Worm (Caenorhabditis elegans) whole organism, L4 larva: ENCODE results near the gene ZK1055.4.

ENCODE experiments used
- F10B5.3 ChIP-seq: sonication (generic microtip); optimal IDR thresholded peaks from 2 replicates; lab custom pipeline; 2016; ENCODE audit warnings: mild to moderate bottlenecking, missing genetic modification characterization, missing compliant biosample characterization
- F26F4.8 ChIP-seq: fragments of 200-800 bp; sonication (Bioruptor generic); conservative IDR thresholded peaks from 2 replicates; pipeline ENCODE4 v1.3.6; 2022; ENCODE audit warnings: missing genetic modification characterization, missing compliant biosample characterization
- F37D6.2 ChIP-seq: sonication (generic microtip); optimal IDR thresholded peaks from 2 replicates; lab custom pipeline; 2016; ENCODE audit warnings: mild to moderate bottlenecking, missing genetic modification characterization, missing compliant biosample characterization
- F49E8.2 ChIP-seq: sonication (generic microtip); optimal IDR thresholded peaks from 2 replicates; lab custom pipeline; 2016; ENCODE audit warnings: missing compliant biosample characterization, mild to moderate bottlenecking, missing genetic modification characterization, borderline replicate concordance
- T20F7.1 ChIP-seq: fragments of 200-800 bp; sonication (Bioruptor generic); optimal IDR thresholded peaks from 2 replicates; lab custom pipeline; 2018; ENCODE audit warnings: mild to moderate bottlenecking, missing genetic modification characterization, missing compliant biosample characterization
- Y105C5A.15 ChIP-seq: fragments of 200-800 bp; sonication (Bioruptor generic); IDR thresholded peaks from 2 replicates; pipeline ENCODE4 v1.3.6; 2022; ENCODE audit warnings: missing genetic modification characterization, missing compliant biosample characterization
- Y48G9A.11 ChIP-seq: fragments of 200-800 bp; sonication (Bioruptor generic); IDR thresholded peaks from 2 replicates; pipeline ENCODE4 v1.3.6; 2022; ENCODE audit warnings: missing genetic modification reagents, missing genetic modification characterization, missing compliant biosample characterization
- ZK337.2 ChIP-seq: fragments of 200-800 bp; sonication (Bioruptor generic); IDR thresholded peaks from 2 replicates; pipeline ENCODE4 v1.3.6; 2022; ENCODE audit warnings: missing genetic modification reagents, missing genetic modification characterization, missing compliant biosample characterization
- ceh-20 ChIP-seq: fragments of 200-800 bp; sonication (Bioruptor generic); IDR thresholded peaks from 2 replicates; pipeline ENCODE4 v1.3.6; 2022; ENCODE audit warnings: missing genetic modification reagents, missing genetic modification characterization, missing compliant biosample characterization
- ctbp-1 ChIP-seq: fragments of 200-800 bp; sonication (Bioruptor generic); IDR thresholded peaks from 2 replicates; pipeline ENCODE4 v1.3.6; 2022; ENCODE audit warnings: missing genetic modification reagents, missing genetic modification characterization, missing compliant biosample characterization
- daf-8 ChIP-seq: fragments of 200-800 bp; sonication (Bioruptor generic); IDR thresholded peaks from 2 replicates; pipeline ENCODE4 v1.3.6; 2022; ENCODE audit warnings: missing genetic modification characterization, missing compliant biosample characterization
- dmd-6 ChIP-seq: fragments of 200-800 bp; sonication (Bioruptor generic); IDR thresholded peaks from 2 replicates; pipeline ENCODE4 v1.3.6; 2022; ENCODE audit warnings: missing genetic modification reagents, missing genetic modification characterization, missing compliant biosample characterization
- dpl-1 ChIP-seq: fragments of 150-350 bp; optimal IDR thresholded peaks from 2 replicates; lab custom pipeline; 2014; ENCODE audit warnings: missing biosample characterization, missing genetic modification reagents, missing genetic modification characterization
- egl-27 ChIP-seq: sonication (generic microtip); optimal IDR thresholded peaks from 3 replicates; lab custom pipeline; 2017; ENCODE audit warnings: missing biosample characterization, missing genetic modification reagents, missing genetic modification characterization
- fos-1 ChIP-seq: fragments of 150-350 bp; optimal IDR thresholded peaks from 2 replicates; lab custom pipeline; 2014; ENCODE audit warnings: missing biosample characterization, missing genetic modification characterization
- hif-1 ChIP-seq, 2 experiments: sonication (generic microtip); optimal IDR thresholded peaks; 2 replicates each; lab custom pipeline; 2016 to 2017; ENCODE audit warnings: missing compliant biosample characterization in 2 of 2, missing genetic modification characterization in 2 of 2, missing genetic modification reagents in 2 of 2, missing genotype in 2 of 2, mild to moderate bottlenecking in 1 of 2
- hmg-1.1 ChIP-seq: fragments of 200-800 bp; sonication (Bioruptor generic); IDR thresholded peaks from 2 replicates; pipeline ENCODE4 v1.3.6; 2022; ENCODE audit warnings: missing genetic modification reagents, missing genetic modification characterization, missing compliant biosample characterization
- lin-1 ChIP-seq: fragments of 200-800 bp; sonication (Bioruptor generic); IDR thresholded peaks from 2 replicates; pipeline ENCODE4 v1.3.6; 2022; ENCODE audit warnings: missing genetic modification reagents, missing genetic modification characterization, missing compliant biosample characterization
- lin-13 ChIP-seq: fragments of 150-350 bp; optimal IDR thresholded peaks from 2 replicates; lab custom pipeline; 2014; ENCODE audit warnings: missing biosample characterization, missing genetic modification reagents, missing genetic modification characterization
- lin-29 ChIP-seq: fragments of 200-800 bp; sonication (Bioruptor generic); IDR thresholded peaks from 2 replicates; pipeline ENCODE4 v1.3.6; 2022; ENCODE audit warnings: missing genetic modification reagents, missing genetic modification characterization, missing compliant biosample characterization
- lin-38 ChIP-seq: fragments of 200-800 bp; sonication (Bioruptor generic); IDR thresholded peaks from 2 replicates; pipeline ENCODE4 v1.3.6; 2022; ENCODE audit warnings: missing genetic modification reagents, missing genetic modification characterization, missing compliant biosample characterization
- lsy-2 ChIP-seq, 2 experiments: fragments of 150-350 bp in 1 of 2; sonication (generic microtip) in 1 of 2; optimal IDR thresholded peaks; 2 replicates each; lab custom pipeline; 2014 to 2017; ENCODE audit warnings: missing biosample characterization in 2 of 2, missing genetic modification characterization in 2 of 2
- mdt-29 ChIP-seq: fragments of 200-800 bp; sonication (Bioruptor generic); IDR thresholded peaks from 2 replicates; pipeline ENCODE4 v1.3.6; 2022; ENCODE audit warnings: missing genetic modification reagents, missing genetic modification characterization, missing compliant biosample characterization
- nhr-102 ChIP-seq: sonication (generic microtip); optimal IDR thresholded peaks from 2 replicates; lab custom pipeline; 2016; ENCODE audit warnings: mild to moderate bottlenecking, missing genetic modification characterization, moderate library complexity, missing compliant biosample characterization
- nhr-237 ChIP-seq: sonication (generic microtip); optimal IDR thresholded peaks from 2 replicates; lab custom pipeline; 2017; ENCODE audit warnings: missing biosample characterization, missing genetic modification characterization
- nhr-28 ChIP-seq: fragments of 150-350 bp; optimal IDR thresholded peaks from 2 replicates; lab custom pipeline; 2014; ENCODE audit warnings: missing biosample characterization, missing genetic modification characterization
- nhr-42 ChIP-seq: fragments of 200-800 bp; sonication (Bioruptor generic); IDR thresholded peaks from 2 replicates; pipeline ENCODE4 v1.3.6; 2022; ENCODE audit warnings: missing genetic modification characterization, missing compliant biosample characterization
- nhr-6 ChIP-seq: fragments of 150-350 bp; optimal IDR thresholded peaks from 2 replicates; lab custom pipeline; 2014; ENCODE audit warnings: missing biosample characterization, missing genetic modification characterization
- nhr-77 ChIP-seq: fragments of 150-350 bp; optimal IDR thresholded peaks from 2 replicates; lab custom pipeline; 2014; ENCODE audit warnings: missing biosample characterization, missing genetic modification characterization
- rbr-2 ChIP-seq: sonication (generic microtip); optimal IDR thresholded peaks from 2 replicates; lab custom pipeline; 2016; ENCODE audit warnings: missing genotype, missing genetic modification characterization, missing compliant biosample characterization
- saeg-2 ChIP-seq: fragments of 200-800 bp; sonication (Bioruptor generic); IDR thresholded peaks from 2 replicates; pipeline ENCODE4 v1.3.6; 2022; ENCODE audit warnings: missing genetic modification reagents, missing genetic modification characterization, missing compliant biosample characterization
- snpc-1.2 ChIP-seq: fragments of 200-800 bp; sonication (Bioruptor generic); IDR thresholded peaks from 2 replicates; pipeline ENCODE4 v1.3.6; 2022; ENCODE audit warnings: missing genetic modification reagents, missing genetic modification characterization, missing compliant biosample characterization
- spr-1 ChIP-seq: sonication (generic microtip); optimal IDR thresholded peaks from 2 replicates; lab custom pipeline; 2016; ENCODE audit warnings: mild to moderate bottlenecking, missing genetic modification characterization, missing compliant biosample characterization
- tra-1 ChIP-seq: fragments of 200-800 bp; sonication (Bioruptor generic); IDR thresholded peaks from 2 replicates; pipeline ENCODE4 v1.3.6; 2022; ENCODE audit warnings: missing genetic modification reagents, missing genetic modification characterization, missing compliant biosample characterization
- unc-130 ChIP-seq: sonication (generic microtip); optimal IDR thresholded peaks from 2 replicates; lab custom pipeline; 2016; ENCODE audit warnings: missing genetic modification reagents, missing genetic modification characterization, missing compliant biosample characterization
- zip-2 ChIP-seq: fragments of 150-350 bp; optimal IDR thresholded peaks from 2 replicates; lab custom pipeline; 2014; ENCODE audit warnings: missing biosample characterization, missing genetic modification characterization
- ztf-11 ChIP-seq: fragments of 150-350 bp; optimal IDR thresholded peaks from 2 replicates; lab custom pipeline; 2014; ENCODE audit warnings: missing biosample characterization, missing genetic modification characterization

Gene ZK1055.4

ce11 chrV:6579992-6580391 is 1.9 kb upstream of the ZK1055.4 start, which contains the start of gene EGAP9.3 (continued):
- TF ChIP-seq fos-1 (tag; lab: Kevin White, UChicago): no peak
- no peak for TF ChIP-seq tra-1 (GFP tag; lab: Robert Waterston, UW)
- TF ChIP-seq nhr-28 (tag; lab: Kevin White, UChicago): peak; percentile 69
- TF ChIP-seq lin-29 (GFP tag; lab: Robert Waterston, UW): no peak
- TF ChIP-seq rbr-2 (tag; lab: Kevin White, UChicago): no peak
- TF ChIP-seq ctbp-1: no peak
- TF ChIP-seq, all 104 proteins: peak for 3

- TF ChIP-seq F26F4.8 (no peak), ceh-20 (GFP tag; lab: Robert Waterston, UW) (no peak), nhr-237 (tag; lab: Kevin White, UChicago) (no peak), dmd-6 (no peak), hif-1 (tag; optimal IDR thresholded peaks at IDR 0.05; lab: Kevin White, UChicago) (no peak), zip-2 (tag; lab: Kevin White, UChicago) (no peak), nhr-77 (tag; lab: Kevin White, UChicago) (no peak)
Observed at ce11 chrV:6590283-6590682, 8.4 kb downstream of the ZK1055.4 start, which contains the start of gene ZK1055.2. TSS of gene ZK1055.2 (plus strand) at chrV:6590583.

ce11 chrV:6593700-6594244 is 11.9 kb downstream of the ZK1055.4 start, which contains the start of gene hcp-1:
TSS of gene hcp-1 (plus strand) at chrV:6594194.
- TF ChIP-seq snpc-1.2 (GFP tag; lab: Robert Waterston, UW): peak; percentile 55; the same call in 1 of the 2 replicates
- TF ChIP-seq nhr-42 (GFP tag; lab: Robert Waterston, UW): no peak
- TF ChIP-seq mdt-29 (GFP tag; lab: Robert Waterston, UW): no peak
- TF ChIP-seq Y105C5A.15 (GFP tag; lab: Robert Waterston, UW): no peak
- no peak for TF ChIP-seq T20F7.1 (GFP tag; lab: Kevin White, UChicago)
- TF ChIP-seq unc-130 (GFP tag; lab: Kevin White, UChicago): peak; percentile 81
- no peak for TF ChIP-seq ceh-20 (GFP tag; lab: Robert Waterston, UW)
- TF ChIP-seq F37D6.2 (tag; lab: Kevin White, UChicago): no peak
- no peak for TF ChIP-seq zip-2 (tag; lab: Kevin White, UChicago)
- no peak for TF ChIP-seq hif-1 (tag; optimal IDR thresholded peaks at IDR 0.05; lab: Kevin White, UChicago)
- TF ChIP-seq nhr-237 (tag; lab: Kevin White, UChicago): no peak
- TF ChIP-seq daf-8 (GFP tag; lab: Robert Waterston, UW): no peak
- no peak for TF ChIP-seq nhr-102 (tag; lab: Kevin White, UChicago)
- TF ChIP-seq ZK337.2 (GFP tag; lab: Robert Waterston, UW): no peak
- no peak for TF ChIP-seq egl-27
- peak; percentile 97 for TF ChIP-seq lin-38 (GFP tag; lab: Robert Waterston, UW)
- TF ChIP-seq dpl-1 (GFP tag; lab: Kevin White, UChicago): peak; percentile 85
- no peak for TF ChIP-seq lsy-2 (tag; optimal IDR thresholded peaks at IDR 0.05; lab: Kevin White, UChicago)
- TF ChIP-seq ztf-11: no peak
- no peak for TF ChIP-seq F26F4.8
- peak; percentile 77 for TF ChIP-seq F49E8.2 (tag; lab: Kevin White, UChicago)
- no peak for TF ChIP-seq fos-1 (tag; lab: Kevin White, UChicago)
- TF ChIP-seq lin-13: no peak
- TF ChIP-seq saeg-2 (GFP tag; lab: Robert Waterston, UW): no peak
- TF ChIP-seq spr-1 (tag; lab: Kevin White, UChicago): no peak
- TF ChIP-seq nhr-6: peak; percentile 47
- peak; percentile 81 for TF ChIP-seq Y48G9A.11 (GFP tag; lab: Robert Waterston, UW)
- TF ChIP-seq nhr-28 (tag; lab: Kevin White, UChicago): peak; percentile 35
- no peak for TF ChIP-seq lin-1 (GFP tag; lab: Robert Waterston, UW)
- no peak for TF ChIP-seq F10B5.3
- TF ChIP-seq hmg-1.1 (GFP tag; lab: Robert Waterston, UW): no peak
- TF ChIP-seq, all 104 proteins: peak for 8
